Fruit fly (Drosophila melanogaster) whole organism, adult: ENCODE data around the gene CG9331.

Experiments
- CG11617 ChIP-seq: fragments of 200-800 bp; sonication (Bioruptor generic); optimal IDR thresholded peaks from 2 replicates; lab custom pipeline; 2017; ENCODE audit warnings: mild to moderate bottlenecking, missing biosample characterization, missing genetic modification reagents, missing genetic modification characterization
- CG5204 ChIP-seq: fragments of 200-800 bp; sonication (Bioruptor generic); optimal IDR thresholded peaks from 2 replicates; lab custom pipeline; 2016; ENCODE audit warnings: missing biosample characterization, missing genetic modification characterization
- CG7101 ChIP-seq: fragments of 200-800 bp; sonication (Bioruptor generic); optimal IDR thresholded peaks from 2 replicates; lab custom pipeline; 2018; ENCODE audit warnings: missing biosample characterization, mild to moderate bottlenecking, missing genetic modification characterization, moderate library complexity
- Clk ChIP-seq: fragments of 200-800 bp; sonication (Bioruptor generic); optimal IDR thresholded peaks from 2 replicates; lab custom pipeline; 2017; ENCODE audit warnings: missing biosample characterization, missing genetic modification characterization
- Hr96 ChIP-seq: fragments of 200-800 bp; sonication (Bioruptor generic); optimal IDR thresholded peaks from 2 replicates; lab custom pipeline; 2016; ENCODE audit warnings: missing biosample characterization, missing genetic modification characterization
- Mnt ChIP-seq: fragments of 200-800 bp; sonication (Bioruptor generic); optimal IDR thresholded peaks from 2 replicates; lab custom pipeline; 2016; ENCODE audit warnings: missing biosample characterization, mild to moderate bottlenecking, missing genetic modification characterization
- cic ChIP-seq: fragments of 200-800 bp; sonication (Bioruptor generic); optimal IDR thresholded peaks from 2 replicates; lab custom pipeline; 2017; ENCODE audit warnings: missing biosample characterization, mild to moderate bottlenecking, missing genetic modification characterization, moderate library complexity
- cnc ChIP-seq, 2 experiments: fragments of >200 bp; optimal IDR thresholded peaks; 2 replicates each; lab custom pipeline; 2017
- kay ChIP-seq: fragments of 200-800 bp; sonication (Bioruptor generic); peaks from one replicate; lab custom pipeline; 2016; ENCODE audit warnings: missing biosample characterization, missing genetic modification characterization, borderline replicate concordance
- tj ChIP-seq: fragments of 200-800 bp; sonication (Bioruptor generic); optimal IDR thresholded peaks from 3 replicates; lab custom pipeline; 2017; ENCODE audit warnings: missing biosample characterization, mild to moderate bottlenecking, missing genetic modification characterization, moderate library complexity

- TF ChIP-seq cic (no peak), cnc (optimal IDR thresholded peaks at IDR 0.05; lab: Kevin White, UChicago) (no peak), Hr96 (GFP tag; lab: Kevin White, UChicago) (no peak), CG7101 (tag; lab: Kevin White, UChicago) (no peak), CG5204 (GFP tag; lab: Kevin White, UChicago) (no peak), Clk (GFP tag; lab: Kevin White, UChicago) (no peak), Mnt (no peak), tj (GFP tag; lab: Kevin White, UChicago) (no peak), kay (no peak), CG11617 (GFP tag; lab: Kevin White, UChicago) (no peak)
These were observed 26.9 kb upstream of the CG9331 start for dm6 chr2L:20795774-20796173.
